Worm (Caenorhabditis elegans) whole organism, mixed stage, embryonic: ENCODE data around the gene F52G3.1.

Experiments used
- M03D4.4 ChIP-seq: sonication (generic microtip); optimal IDR thresholded peaks from 2 replicates; lab custom pipeline; 2017; ENCODE audit warnings: mild to moderate bottlenecking, missing genetic modification characterization, missing compliant biosample characterization
- blmp-1 ChIP-seq: fragments of 150-350 bp; optimal IDR thresholded peaks from 2 replicates; lab custom pipeline; 2014; ENCODE audit warnings: missing biosample characterization, missing genetic modification characterization
- ceh-39 ChIP-seq: fragments of 150-350 bp; optimal IDR thresholded peaks from 2 replicates; lab custom pipeline; 2014; ENCODE audit warnings: missing biosample characterization, missing genetic modification characterization
- ceh-83 ChIP-seq: fragments of 200-800 bp; sonication (Bioruptor generic); optimal IDR thresholded peaks from 2 replicates; lab custom pipeline; 2018; ENCODE audit warnings: mild to moderate bottlenecking, missing genetic modification characterization, missing compliant biosample characterization
- ces-1 ChIP-seq: fragments of 150-350 bp; optimal IDR thresholded peaks from 2 replicates; lab custom pipeline; 2014; ENCODE audit warnings: missing biosample characterization, missing genetic modification reagents, missing genetic modification characterization
- cnd-1 ChIP-seq: fragments of 200-800 bp; sonication (Bioruptor generic); optimal IDR thresholded peaks from 2 replicates; lab custom pipeline; 2018; ENCODE audit warnings: mild to moderate bottlenecking, missing genetic modification characterization, missing compliant biosample characterization
- drap-1 ChIP-seq: fragments of 200-800 bp; sonication (Bioruptor generic); optimal IDR thresholded peaks from 3 replicates; lab custom pipeline; 2018; ENCODE audit warnings: mild to moderate bottlenecking, missing genetic modification characterization, missing compliant biosample characterization
- elt-1 ChIP-seq: sonication (generic microtip); optimal IDR thresholded peaks from 2 replicates; lab custom pipeline; 2017; ENCODE audit warnings: missing genetic modification characterization, mild to moderate bottlenecking, missing compliant biosample characterization, antibody characterized with exemption, moderate library complexity, borderline replicate concordance; ENCODE audit not compliant: insufficient read depth
- elt-3 ChIP-seq: fragments of 150-350 bp; optimal IDR thresholded peaks from 2 replicates; lab custom pipeline; 2014; ENCODE audit warnings: missing biosample characterization, missing genetic modification characterization
- flh-1 ChIP-seq: fragments of 200-800 bp; sonication (Bioruptor generic); optimal IDR thresholded peaks from 2 replicates; lab custom pipeline; 2018; ENCODE audit warnings: mild to moderate bottlenecking, missing genetic modification characterization, moderate library complexity, missing compliant biosample characterization
- ham-2 ChIP-seq: fragments of 200-800 bp; sonication (Bioruptor generic); optimal IDR thresholded peaks from 2 replicates; lab custom pipeline; 2018; ENCODE audit warnings: mild to moderate bottlenecking, missing genetic modification characterization, missing compliant biosample characterization
- hlh-1 ChIP-seq: fragments of 150-350 bp; optimal IDR thresholded peaks from 2 replicates; lab custom pipeline; 2014; ENCODE audit warnings: missing biosample characterization, missing genetic modification reagents, missing genetic modification characterization
- lin-13 ChIP-seq: fragments of 150-350 bp; optimal IDR thresholded peaks from 2 replicates; lab custom pipeline; 2014; ENCODE audit warnings: missing biosample characterization, missing genetic modification characterization
- lin-32 ChIP-seq: fragments of 200-800 bp; sonication (Bioruptor generic); optimal IDR thresholded peaks from 2 replicates; lab custom pipeline; 2018; ENCODE audit warnings: mild to moderate bottlenecking, missing genetic modification characterization, missing compliant biosample characterization
- lsy-2 ChIP-seq: fragments of 150-350 bp; optimal IDR thresholded peaks from 2 replicates; lab custom pipeline; 2014; ENCODE audit warnings: missing biosample characterization, missing genetic modification characterization
- mab-5 ChIP-seq: fragments of 150-350 bp; optimal IDR thresholded peaks from 2 replicates; lab custom pipeline; 2014; ENCODE audit warnings: missing biosample characterization, missing genetic modification characterization
- mep-1 ChIP-seq: fragments of 150-350 bp; optimal IDR thresholded peaks from 2 replicates; lab custom pipeline; 2017; ENCODE audit warnings: missing biosample characterization, missing genetic modification reagents, missing genetic modification characterization, inconsistent platforms
- mls-2 ChIP-seq: sonication (generic microtip); optimal IDR thresholded peaks from 2 replicates; lab custom pipeline; 2016; ENCODE audit warnings: mild to moderate bottlenecking, missing genetic modification characterization, moderate library complexity, missing compliant biosample characterization
- nhr-12 ChIP-seq: fragments of 150-350 bp; optimal IDR thresholded peaks from 2 replicates; lab custom pipeline; 2014; ENCODE audit warnings: missing biosample characterization, missing genetic modification characterization
- nhr-2 ChIP-seq: fragments of 150-350 bp; optimal IDR thresholded peaks from 2 replicates; lab custom pipeline; 2014; ENCODE audit warnings: missing biosample characterization, missing genetic modification characterization
- nhr-28 ChIP-seq: fragments of 150-350 bp; optimal IDR thresholded peaks from 2 replicates; lab custom pipeline; 2014; ENCODE audit warnings: missing biosample characterization, missing genetic modification characterization
- nhr-76 ChIP-seq: sonication (generic microtip); optimal IDR thresholded peaks from 2 replicates; lab custom pipeline; 2017; ENCODE audit warnings: missing biosample characterization, missing genetic modification characterization
- pha-4 ChIP-seq: fragments of 150-350 bp; optimal IDR thresholded peaks from 2 replicates; lab custom pipeline; 2018; ENCODE audit warnings: missing biosample characterization, missing genetic modification reagents, missing genetic modification characterization
- snpc-4 ChIP-seq: fragments of 150-350 bp; optimal IDR thresholded peaks from 2 replicates; lab custom pipeline; 2014; ENCODE audit warnings: missing biosample characterization, missing genetic modification characterization
- sptf-1 ChIP-seq: sonication (generic microtip); optimal IDR thresholded peaks from 2 replicates; lab custom pipeline; 2017; ENCODE audit warnings: mild to moderate bottlenecking, missing genetic modification characterization, moderate library complexity, missing compliant biosample characterization
- tbx-8 ChIP-seq: fragments of 200-800 bp; sonication (Bioruptor generic); optimal IDR thresholded peaks from 2 replicates; lab custom pipeline; 2018; ENCODE audit warnings: mild to moderate bottlenecking, missing genetic modification characterization, moderate library complexity, missing compliant biosample characterization
- unc-120 ChIP-seq: sonication (generic microtip); optimal IDR thresholded peaks from 2 replicates; lab custom pipeline; 2017; ENCODE audit warnings: missing genetic modification characterization, missing compliant biosample characterization; ENCODE audit not compliant: poor library complexity, severe bottlenecking
- unc-39 ChIP-seq: fragments of 150-350 bp; optimal IDR thresholded peaks from 2 replicates; lab custom pipeline; 2014; ENCODE audit warnings: missing biosample characterization, missing genetic modification characterization
- unc-62 ChIP-seq: fragments of 150-350 bp; optimal IDR thresholded peaks from 2 replicates; lab custom pipeline; 2014; ENCODE audit warnings: missing biosample characterization, missing genetic modification reagents, missing genetic modification characterization
- zip-8 ChIP-seq: fragments of 150-350 bp; optimal IDR thresholded peaks from 2 replicates; lab custom pipeline; 2014; ENCODE audit warnings: missing biosample characterization, missing genetic modification characterization
- ztf-11 ChIP-seq: fragments of 150-350 bp; optimal IDR thresholded peaks from 2 replicates; lab custom pipeline; 2014; ENCODE audit warnings: missing biosample characterization, missing genetic modification characterization

The F52G3.1 gene

DNA sequence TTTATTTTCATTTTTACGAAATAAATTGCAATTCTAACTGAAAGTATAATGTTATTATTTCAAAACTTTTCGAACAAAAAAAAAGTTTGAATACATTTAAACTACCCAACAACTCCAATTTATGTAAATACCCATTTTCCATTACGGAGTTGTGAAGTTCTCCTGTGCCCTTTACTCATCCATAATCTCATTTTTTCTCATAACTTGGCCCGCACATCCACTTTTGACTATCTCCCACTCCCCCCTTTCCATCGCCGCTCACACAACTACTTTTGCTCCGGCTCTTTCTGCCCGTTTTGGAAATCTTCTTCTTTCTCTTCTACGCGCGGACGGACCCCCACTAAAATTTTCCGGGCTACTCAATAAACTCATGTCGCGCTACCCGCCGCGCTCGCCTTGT, 1.0 kb upstream of the F52G3.1 start:
- no peak for TF ChIP-seq flh-1
- no peak for TF ChIP-seq unc-120 (tag; lab: Kevin White, UChicago)
- TF ChIP-seq ces-1 (GFP tag; lab: Kevin White, UChicago), result peak; percentile 68

DNA sequence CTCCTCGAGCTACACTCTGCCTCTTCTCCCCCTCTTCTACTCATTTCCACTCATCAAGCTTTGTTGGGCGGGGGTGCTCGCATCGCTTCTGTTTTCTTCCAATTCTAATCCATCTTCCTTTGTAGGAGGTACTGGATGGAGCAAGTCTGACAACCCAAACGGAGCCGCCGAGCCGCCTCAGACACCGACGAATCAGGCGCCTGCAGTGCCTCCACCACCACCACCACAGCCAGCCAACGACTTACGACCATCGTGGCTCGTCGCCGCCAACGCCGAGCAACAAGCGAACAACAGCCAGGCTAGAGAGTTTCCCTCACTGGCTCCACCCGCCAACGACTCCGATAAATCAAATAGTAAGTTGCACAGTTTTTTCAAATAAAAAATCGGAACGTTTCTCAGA, 2.2 kb downstream of the F52G3.1 start:
- no peak for TF ChIP-seq elt-3 (tag; lab: Kevin White, UChicago)
- TF ChIP-seq unc-39, result no peak
- TF ChIP-seq lin-32, result no peak
- TF ChIP-seq ztf-11 (tag; lab: Kevin White, UChicago), result no peak
- TF ChIP-seq mep-1, result no peak
- TF ChIP-seq blmp-1 (tag; lab: Kevin White, UChicago), result no peak
- TF ChIP-seq unc-62 (GFP tag; lab: Kevin White, UChicago), result no peak
- TF ChIP-seq nhr-28, result no peak
- no peak for TF ChIP-seq ceh-39 (tag; lab: Kevin White, UChicago)
- TF ChIP-seq sptf-1 (tag; lab: Kevin White, UChicago), result no peak
- TF ChIP-seq ham-2 (GFP tag; lab: Kevin White, UChicago), result no peak
- no peak for TF ChIP-seq pha-4 (tag; lab: Kevin White, UChicago)
- TF ChIP-seq hlh-1 (tag; lab: Kevin White, UChicago), result no peak

DNA sequence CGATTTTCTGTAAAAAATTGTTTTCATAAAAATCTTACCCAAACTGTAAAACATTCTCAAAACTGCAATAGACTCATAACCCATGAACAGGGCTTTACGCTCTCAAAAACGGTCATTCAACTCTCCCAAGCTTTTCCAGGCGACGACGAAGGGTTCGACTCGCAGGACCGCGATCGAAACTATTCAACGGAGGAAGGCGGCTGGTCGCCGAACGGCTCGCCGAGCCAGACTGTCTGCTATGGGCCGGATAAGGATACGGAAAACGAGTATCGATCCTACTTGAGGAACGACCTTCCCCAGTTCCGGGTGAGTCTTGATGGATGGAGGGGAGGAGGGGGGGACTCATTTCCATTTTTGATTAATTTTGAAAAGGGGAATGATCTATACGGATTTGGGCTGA, 4.1 kb downstream of the F52G3.1 start:
- peak; percentile 34 for TF ChIP-seq ceh-83
- no peak for TF ChIP-seq mep-1
- no peak for TF ChIP-seq lin-13 (tag; lab: Kevin White, UChicago)
- TF ChIP-seq mab-5 (tag; lab: Kevin White, UChicago), result no peak
- TF ChIP-seq nhr-76 (tag; lab: Kevin White, UChicago), result no peak
- no peak for TF ChIP-seq sptf-1 (tag; lab: Kevin White, UChicago)
- TF ChIP-seq flh-1, result no peak

DNA sequence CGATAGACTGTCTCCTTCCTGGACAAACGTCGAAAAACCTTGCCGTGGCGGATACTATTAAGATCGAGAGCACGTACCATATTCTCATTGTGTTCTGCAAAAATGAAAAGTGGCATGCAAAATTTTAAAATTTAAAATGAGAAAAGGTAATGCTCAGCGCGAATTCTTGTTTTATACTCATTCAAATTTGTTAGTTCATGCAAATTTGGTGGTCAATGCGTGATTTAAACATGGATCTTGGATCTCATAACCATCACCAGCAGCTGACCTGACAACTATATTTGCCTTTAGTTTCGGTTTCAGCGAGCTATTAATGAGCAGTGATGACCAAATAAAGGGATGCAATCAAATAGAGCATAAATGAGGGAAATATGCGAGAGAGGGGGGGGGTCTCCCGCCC, 12.4 kb downstream of the F52G3.1 start, which contains the start of gene F52G3.5:
TSS of gene F52G3.5 (minus strand) at position 101 of the 400 bp plus-strand sequence.
- no peak for TF ChIP-seq lsy-2 (tag; lab: Kevin White, UChicago)
- no peak for TF ChIP-seq tbx-8 (GFP tag; lab: Kevin White, UChicago)
- no peak for TF ChIP-seq ces-1 (GFP tag; lab: Kevin White, UChicago)
- no peak for TF ChIP-seq nhr-28
- TF ChIP-seq elt-3 (tag; lab: Kevin White, UChicago), result no peak
- TF ChIP-seq nhr-76 (tag; lab: Kevin White, UChicago), result no peak
- TF ChIP-seq snpc-4, result no peak
- TF ChIP-seq cnd-1, result no peak
- TF ChIP-seq flh-1, result no peak
- TF ChIP-seq blmp-1 (tag; lab: Kevin White, UChicago), result no peak
- TF ChIP-seq sptf-1 (tag; lab: Kevin White, UChicago), result no peak
- no peak for TF ChIP-seq nhr-2
- TF ChIP-seq nhr-12 (tag; lab: Kevin White, UChicago), result no peak
- no peak for TF ChIP-seq mls-2 (tag; lab: Kevin White, UChicago)
- TF ChIP-seq M03D4.4 (tag; lab: Kevin White, UChicago), result no peak
- no peak for TF ChIP-seq elt-1 (tag; lab: Kevin White, UChicago)
- TF ChIP-seq mep-1, result no peak
- TF ChIP-seq ceh-83, result no peak
- no peak for TF ChIP-seq unc-120 (tag; lab: Kevin White, UChicago)

DNA sequence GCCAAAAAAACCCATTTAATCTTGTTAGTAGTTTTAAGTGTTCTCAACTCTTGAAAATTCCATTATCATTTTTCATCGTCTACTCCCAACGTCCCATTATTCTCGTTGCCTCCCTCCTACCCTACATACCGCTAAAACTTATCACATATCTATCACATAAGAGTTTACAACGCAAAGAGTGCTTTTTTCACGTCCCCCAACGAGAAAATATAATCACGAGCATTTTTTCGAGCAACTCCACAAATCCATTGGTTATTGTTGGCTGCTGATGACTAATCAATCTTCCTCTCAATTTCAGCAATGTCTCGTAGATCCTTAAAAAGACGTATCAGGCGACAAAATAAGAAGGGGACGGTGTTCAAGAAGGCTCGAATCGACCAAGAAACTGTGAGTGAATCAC, 14.6 kb downstream of the F52G3.1 start, which contains the start of gene mbl-1:
TSS of gene mbl-1 (plus strand) at position 301 of the 400 bp plus-strand sequence.
- TF ChIP-seq ham-2 (GFP tag; lab: Kevin White, UChicago) (no peak), drap-1 (GFP tag; lab: Kevin White, UChicago) (no peak), lsy-2 (tag; lab: Kevin White, UChicago) (no peak), nhr-12 (tag; lab: Kevin White, UChicago) (no peak), ceh-39 (tag; lab: Kevin White, UChicago) (no peak), mep-1 (no peak), sptf-1 (tag; lab: Kevin White, UChicago) (no peak), ces-1 (GFP tag; lab: Kevin White, UChicago) (no peak), unc-62 (GFP tag; lab: Kevin White, UChicago) (no peak), blmp-1 (tag; lab: Kevin White, UChicago) (no peak), nhr-28 (no peak), flh-1 (no peak), M03D4.4 (tag; lab: Kevin White, UChicago) (no peak), zip-8 (tag; lab: Kevin White, UChicago) (no peak), pha-4 (tag; lab: Kevin White, UChicago) (no peak), ceh-83 (no peak), mab-5 (tag; lab: Kevin White, UChicago) (no peak), nhr-2 (no peak), mls-2 (tag; lab: Kevin White, UChicago) (no peak)
- TF ChIP-seq, all 35 proteins: peak for 0
